Fruit fly (Drosophila melanogaster) whole organism, embryonic: ENCODE results near the gene HisCl1.

Experiments used
- CG8388 ChIP-seq: fragments of 200-800 bp; sonication (Bioruptor generic); optimal IDR thresholded peaks from 2 replicates; lab custom pipeline; 2019; ENCODE audit warnings: missing biosample characterization, mild to moderate bottlenecking, missing genetic modification characterization, moderate library complexity
- zen ChIP-seq: fragments of 200-800 bp; sonication (Bioruptor generic); optimal IDR thresholded peaks from 3 replicates; lab custom pipeline; 2018; ENCODE audit warnings: missing biosample characterization, mild to moderate bottlenecking, missing genetic modification characterization, moderate library complexity

- TF ChIP-seq CG8388 (GFP tag; lab: Kevin White, UChicago) (no peak), zen (tag; lab: Kevin White, UChicago) (no peak)
These were observed 35.2 kb upstream of the HisCl1 start for dm6 chr3R:11751756-11752155.
